Fruit fly (Drosophila melanogaster) whole organism, embryonic: ENCODE data around the gene CG7766.
A peak's percentile ranks its signal among the peaks of the same experiment; 100 is the strongest.

Experiments
- ATbp ChIP-seq: fragments of 200-800 bp; sonication (Bioruptor generic); optimal IDR thresholded peaks from 2 replicates; lab custom pipeline; 2017; ENCODE audit warnings: missing biosample characterization, mild to moderate bottlenecking, missing genetic modification characterization, missing genetic modification reagents
- CG1024 ChIP-seq: fragments of 200-800 bp; sonication (Bioruptor generic); IDR thresholded peaks from 2 replicates; pipeline ENCODE4 v1.3.6; 2022; ENCODE audit warnings: missing biosample characterization, missing genetic modification characterization
- CG11560 ChIP-seq: fragments of 200-800 bp; sonication (Bioruptor generic); IDR thresholded peaks from 3 replicates; pipeline ENCODE4 v1.3.6; 2022; ENCODE audit warnings: missing biosample characterization, missing genetic modification characterization
- CG13424 ChIP-seq: fragments of 200-800 bp; sonication (Bioruptor generic); optimal IDR thresholded peaks from 2 replicates; lab custom pipeline; 2019; ENCODE audit warnings: missing biosample characterization, mild to moderate bottlenecking, missing genetic modification characterization, moderate library complexity
- CG13775 ChIP-seq: fragments of 200-800 bp; sonication (Bioruptor generic); optimal IDR thresholded peaks from 3 replicates; lab custom pipeline; 2017; ENCODE audit warnings: missing biosample characterization, mild to moderate bottlenecking, missing genetic modification characterization
- CG15696 ChIP-seq: fragments of 200-800 bp; sonication (Bioruptor generic); optimal IDR thresholded peaks from 2 replicates; lab custom pipeline; 2019; ENCODE audit warnings: missing biosample characterization, mild to moderate bottlenecking, missing genetic modification characterization, moderate library complexity
- CG1603 ChIP-seq: fragments of 200-800 bp; sonication (Bioruptor generic); optimal IDR thresholded peaks from 2 replicates; lab custom pipeline; 2019; ENCODE audit warnings: missing biosample characterization, mild to moderate bottlenecking, missing genetic modification characterization, moderate library complexity
- CG16815 ChIP-seq: fragments of 200-800 bp; sonication (Bioruptor generic); optimal IDR thresholded peaks from 3 replicates; lab custom pipeline; 2017; ENCODE audit warnings: missing biosample characterization, mild to moderate bottlenecking, missing genetic modification characterization
- CG17385 ChIP-seq: fragments of 200-800 bp; sonication (Bioruptor generic); optimal IDR thresholded peaks from 3 replicates; lab custom pipeline; 2018; ENCODE audit warnings: missing biosample characterization, mild to moderate bottlenecking, missing genetic modification characterization
- CG17568 ChIP-seq: fragments of 200-800 bp; sonication (Bioruptor generic); optimal IDR thresholded peaks from 2 replicates; lab custom pipeline; 2018; ENCODE audit warnings: missing biosample characterization, mild to moderate bottlenecking, missing genetic modification characterization, moderate library complexity
- CG18262 ChIP-seq: fragments of 200-800 bp; optimal IDR thresholded peaks from 3 replicates; lab custom pipeline; 2019; ENCODE audit warnings: missing biosample characterization, mild to moderate bottlenecking, missing genetic modification characterization, moderate library complexity
- CG2116 ChIP-seq: fragments of 200-800 bp; sonication (Bioruptor generic); optimal IDR thresholded peaks from 3 replicates; lab custom pipeline; 2018; ENCODE audit warnings: missing biosample characterization, mild to moderate bottlenecking, missing genetic modification characterization
- CG2889 ChIP-seq: fragments of 200-800 bp; sonication (Bioruptor generic); IDR thresholded peaks from 3 replicates; pipeline ENCODE4 v1.3.6; 2022; ENCODE audit warnings: missing biosample characterization, missing genetic modification characterization
- CG32767 ChIP-seq: fragments of 200-800 bp; sonication (Bioruptor generic); IDR thresholded peaks from 2 replicates; pipeline ENCODE4 v1.3.6; 2022; ENCODE audit warnings: missing biosample characterization, missing genetic modification characterization
- CG3726 ChIP-seq: fragments of 200-800 bp; sonication (Bioruptor generic); IDR thresholded peaks from 3 replicates; pipeline ENCODE4, ENCODE4 v1.3.6; 2022; ENCODE audit warnings: missing biosample characterization, missing genetic modification characterization
- CG3995 ChIP-seq: fragments of 200-800 bp; sonication (Bioruptor generic); optimal IDR thresholded peaks from 3 replicates; lab custom pipeline; 2016; ENCODE audit warnings: missing biosample characterization, missing genetic modification characterization
- CG6765 ChIP-seq: fragments of 200-800 bp; sonication (Bioruptor generic); optimal IDR thresholded peaks from 3 replicates; lab custom pipeline; 2017; ENCODE audit warnings: missing biosample characterization, mild to moderate bottlenecking, missing genetic modification characterization
- CG7372 ChIP-seq: fragments of 200-800 bp; sonication (Bioruptor generic); IDR thresholded peaks from 2 replicates; pipeline ENCODE4 v1.3.6; 2022; ENCODE audit warnings: missing biosample characterization, missing genetic modification characterization
- CG7786 ChIP-seq: fragments of 200-800 bp; sonication (Bioruptor generic); optimal IDR thresholded peaks from 2 replicates; lab custom pipeline; 2016; ENCODE audit warnings: missing biosample characterization, missing genetic modification characterization
- CG7963 ChIP-seq: fragments of 200-800 bp; sonication (Bioruptor generic); IDR thresholded peaks from 3 replicates; pipeline ENCODE4 v1.3.6; 2022; ENCODE audit warnings: missing biosample characterization, missing genetic modification characterization; ENCODE audit not compliant: partially characterized antibody
- Chrac-16 ChIP-seq: fragments of 200-800 bp; sonication (Bioruptor generic); optimal IDR thresholded peaks from 3 replicates; lab custom pipeline; 2016; ENCODE audit warnings: missing biosample characterization, missing genetic modification characterization
- CrebB ChIP-seq: fragments of 200-800 bp; sonication (Bioruptor generic); optimal IDR thresholded peaks from 3 replicates; lab custom pipeline; 2018; ENCODE audit warnings: missing biosample characterization, mild to moderate bottlenecking, missing genetic modification characterization
- Ets97D ChIP-seq: fragments of 200-800 bp; sonication (Bioruptor generic); optimal IDR thresholded peaks from 3 replicates; lab custom pipeline; 2016; ENCODE audit warnings: missing biosample characterization, missing genetic modification characterization
- Gsc ChIP-seq: fragments of 200-800 bp; sonication (Bioruptor generic); IDR thresholded peaks from 2 replicates; pipeline ENCODE4 v1.3.6; 2022; ENCODE audit warnings: missing biosample characterization, missing genetic modification characterization
- Gug ChIP-seq: fragments of 200-800 bp; sonication (Bioruptor generic); IDR thresholded peaks from 4 replicates; pipeline ENCODE4 v1.3.6; 2022; ENCODE audit warnings: missing biosample characterization, missing genetic modification characterization
- HHEX ChIP-seq: fragments of 200-800 bp; sonication (Bioruptor generic); optimal IDR thresholded peaks from 3 replicates; lab custom pipeline; 2017; ENCODE audit warnings: missing biosample characterization, mild to moderate bottlenecking, missing genetic modification characterization, missing genetic modification reagents
- Hand ChIP-seq: fragments of 200-800 bp; sonication (Bioruptor generic); optimal IDR thresholded peaks from 2 replicates; lab custom pipeline; 2017; ENCODE audit warnings: mild to moderate bottlenecking, missing biosample characterization, missing genetic modification reagents, missing genetic modification characterization
- Lhr ChIP-seq: fragments of 200-800 bp; sonication (Bioruptor generic); optimal IDR thresholded peaks from 3 replicates; lab custom pipeline; 2017; ENCODE audit warnings: mild to moderate bottlenecking, missing biosample characterization, missing genetic modification reagents, missing genetic modification characterization
- Lpt ChIP-seq: fragments of >200 bp; optimal IDR thresholded peaks from 2 replicates; lab custom pipeline; 2018; ENCODE audit warnings: missing biosample characterization, missing genetic modification characterization
- Mad ChIP-seq: fragments of 200-800 bp; sonication (Bioruptor generic); optimal IDR thresholded peaks from 2 replicates; lab custom pipeline; 2016; ENCODE audit warnings: missing biosample characterization, missing genetic modification characterization
- Meics ChIP-seq: fragments of 200-800 bp; sonication (Bioruptor generic); optimal IDR thresholded peaks from 2 replicates; lab custom pipeline; 2017; ENCODE audit warnings: missing biosample characterization, mild to moderate bottlenecking, missing genetic modification characterization
- Mrtf ChIP-seq: fragments of 200-800 bp; sonication (Bioruptor generic); IDR thresholded peaks from 3 replicates; pipeline ENCODE4 v1.3.6; 2022; ENCODE audit warnings: missing biosample characterization, missing genetic modification characterization
- PHDP ChIP-seq: fragments of 200-800 bp; sonication (Bioruptor generic); optimal IDR thresholded peaks from 3 replicates; lab custom pipeline; 2018; ENCODE audit warnings: missing biosample characterization, mild to moderate bottlenecking, missing genetic modification characterization, moderate library complexity
- TFAM ChIP-seq: fragments of 200-800 bp; sonication (Bioruptor generic); optimal IDR thresholded peaks from 2 replicates; lab custom pipeline; 2017; ENCODE audit warnings: missing biosample characterization, missing genetic modification characterization, inconsistent platforms
- Xbp1 ChIP-seq: fragments of 200-800 bp; sonication (Bioruptor generic); optimal IDR thresholded peaks from 3 replicates; lab custom pipeline; 2016; ENCODE audit warnings: missing biosample characterization, mild to moderate bottlenecking, missing genetic modification characterization
- crc ChIP-seq: fragments of 200-800 bp; sonication (Bioruptor generic); optimal IDR thresholded peaks from 2 replicates; lab custom pipeline; 2016; ENCODE audit warnings: missing biosample characterization, missing genetic modification characterization
- esg ChIP-seq: fragments of 200-800 bp; sonication (Bioruptor generic); conservative IDR thresholded peaks from 2 replicates; pipeline ENCODE4 v1.3.6; 2022; ENCODE audit warnings: missing biosample characterization, missing genetic modification characterization
- fru ChIP-seq: fragments of >200 bp; optimal IDR thresholded peaks from 2 replicates; lab custom pipeline; 2017
- fu2 ChIP-seq: fragments of 200-800 bp; sonication (Bioruptor generic); optimal IDR thresholded peaks from 2 replicates; lab custom pipeline; 2016; ENCODE audit warnings: missing biosample characterization, missing genetic modification characterization
- kay ChIP-seq: fragments of 200-800 bp; sonication (Bioruptor generic); optimal IDR thresholded peaks from 2 replicates; lab custom pipeline; 2016; ENCODE audit warnings: missing biosample characterization, missing genetic modification characterization
- knrl ChIP-seq: fragments of 200-800 bp; sonication (Bioruptor generic); IDR thresholded peaks from 3 replicates; pipeline ENCODE4 v1.3.6; 2022; ENCODE audit warnings: missing biosample characterization, missing genetic modification characterization; ENCODE audit not compliant: partially characterized antibody
- mirr ChIP-seq: fragments of 200-800 bp; sonication (Bioruptor generic); optimal IDR thresholded peaks from 3 replicates; lab custom pipeline; 2018; ENCODE audit warnings: missing biosample characterization, mild to moderate bottlenecking, missing genetic modification characterization
- onecut ChIP-seq: fragments of 200-800 bp; sonication (Bioruptor generic); IDR thresholded peaks from 2 replicates; pipeline ENCODE4 v1.3.6; 2022; ENCODE audit warnings: missing biosample characterization, missing genetic modification characterization
- pb ChIP-seq: fragments of 200-800 bp; sonication (Bioruptor generic); optimal IDR thresholded peaks from 3 replicates; lab custom pipeline; 2016; ENCODE audit warnings: missing biosample characterization, missing genetic modification characterization
- pnt ChIP-seq: fragments of 200-800 bp; sonication (Bioruptor generic); optimal IDR thresholded peaks from 3 replicates; lab custom pipeline; 2016; ENCODE audit warnings: missing biosample characterization, missing genetic modification characterization
- rib ChIP-seq: fragments of 200-800 bp; sonication (Bioruptor generic); IDR thresholded peaks from 2 replicates; pipeline ENCODE4 v1.3.6; 2022; ENCODE audit warnings: missing biosample characterization, missing genetic modification characterization
- schlank ChIP-seq: fragments of 200-800 bp; sonication (Bioruptor generic); optimal IDR thresholded peaks from 2 replicates; lab custom pipeline; 2018; ENCODE audit warnings: missing biosample characterization, mild to moderate bottlenecking, missing genetic modification characterization
- shn ChIP-seq: fragments of 200-800 bp; sonication (Bioruptor generic); optimal IDR thresholded peaks from 3 replicates; lab custom pipeline; 2016; ENCODE audit warnings: missing biosample characterization, missing genetic modification characterization
- slp2 ChIP-seq: fragments of 200-800 bp; sonication (Bioruptor generic); optimal IDR thresholded peaks from 2 replicates; lab custom pipeline; 2016; ENCODE audit warnings: missing biosample characterization, missing genetic modification characterization
- sna ChIP-seq: fragments of 200-800 bp; sonication (Bioruptor generic); IDR thresholded peaks from 2 replicates; pipeline ENCODE4 v1.3.6; 2022; ENCODE audit warnings: missing biosample characterization, missing genetic modification characterization; ENCODE audit not compliant: partially characterized antibody
- vfl ChIP-seq: fragments of 200-800 bp; sonication (Bioruptor generic); optimal IDR thresholded peaks from 2 replicates; lab custom pipeline; 2016; ENCODE audit warnings: missing biosample characterization, missing genetic modification characterization

Gene CG7766

DNA sequence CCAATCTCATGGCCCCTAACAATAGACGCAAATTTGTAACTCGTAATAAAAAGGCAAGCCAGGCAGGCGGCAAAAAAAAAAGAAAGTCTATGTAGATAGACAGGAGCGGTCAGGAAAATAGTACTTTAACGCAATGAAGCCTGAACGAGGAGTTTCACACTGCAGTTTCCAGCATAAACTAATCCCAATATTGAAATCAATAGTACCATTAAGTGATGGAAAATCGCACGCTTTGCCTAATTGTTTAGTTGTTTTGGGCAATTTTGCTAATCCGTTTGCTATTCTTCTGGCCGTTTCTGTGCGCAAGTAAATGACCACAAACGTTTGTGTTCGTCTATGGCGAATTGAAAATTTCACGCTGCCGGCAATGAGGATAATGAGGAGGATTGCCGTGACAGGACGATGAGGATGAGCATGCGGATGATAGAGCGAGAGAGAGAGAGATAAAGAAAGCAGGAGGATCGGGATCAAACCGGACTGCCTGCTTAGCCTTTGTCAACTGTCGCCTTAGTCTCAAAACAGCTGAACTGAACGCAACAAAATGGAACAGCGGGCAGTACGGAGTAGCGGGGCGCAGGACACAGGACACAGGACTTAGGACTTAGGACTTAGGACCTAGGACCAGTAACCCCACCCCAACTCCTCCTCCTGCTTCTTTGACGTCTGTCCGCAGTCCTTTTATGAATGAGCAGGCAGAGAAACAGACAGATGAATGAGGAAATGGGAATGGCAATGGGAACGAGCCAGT, 23.9 kb upstream of the CG7766 start (continued):
- peak; percentile 6 for TF ChIP-seq PHDP (tag; lab: Kevin White, UChicago)
- TF ChIP-seq CG15696 (tag; lab: Kevin White, UChicago): no peak
- TF ChIP-seq HHEX (GFP tag; lab: Kevin White, UChicago): no peak
- no peak for TF ChIP-seq CG1024 (GFP tag; lab: Robert Waterston, UW)
- TF ChIP-seq shn: no peak
- no peak for TF ChIP-seq CG13775
- TF ChIP-seq CG7963 (GFP tag; lab: Robert Waterston, UW): no peak
- TF ChIP-seq fu2: no peak
- no peak for TF ChIP-seq CG6765 (GFP tag; lab: Kevin White, UChicago)
- no peak for TF ChIP-seq CG2116
- no peak for TF ChIP-seq CG16815 (GFP tag; lab: Kevin White, UChicago)
- TF ChIP-seq rib (GFP tag; lab: Robert Waterston, UW): no peak
- TF ChIP-seq TFAM (GFP tag; lab: Kevin White, UChicago): no peak
- peak; percentile 1 for TF ChIP-seq CG7786 (GFP tag; lab: Kevin White, UChicago)
- peak; percentile 2 for TF ChIP-seq Xbp1 (GFP tag; lab: Kevin White, UChicago)
- no peak for TF ChIP-seq Gug (GFP tag; lab: Robert Waterston, UW)
- no peak for TF ChIP-seq Lpt (GFP tag; lab: Kevin White, UChicago)
- TF ChIP-seq CG11560 (tag; lab: Robert Waterston, UW): no peak
- no peak for TF ChIP-seq sna
- no peak for TF ChIP-seq CG3726 (GFP tag; lab: Robert Waterston, UW)
- TF ChIP-seq esg (GFP tag; lab: Robert Waterston, UW): 0 out of 2 replicates have a peak, but pooled peaks have one; percentile 12
- TF ChIP-seq Ets97D (GFP tag; lab: Kevin White, UChicago): no peak
- no peak for TF ChIP-seq vfl (GFP tag; lab: Kevin White, UChicago)
- TF ChIP-seq schlank (tag; lab: Kevin White, UChicago): no peak
- TF ChIP-seq Mad (GFP tag; lab: Kevin White, UChicago): no peak
- TF ChIP-seq Meics (GFP tag; lab: Kevin White, UChicago): peak; percentile 12
- TF ChIP-seq CG32767: no peak
- no peak for TF ChIP-seq kay
- TF ChIP-seq Lhr (GFP tag; lab: Kevin White, UChicago): no peak
- no peak for TF ChIP-seq Chrac-16 (GFP tag; lab: Kevin White, UChicago)
- no peak for TF ChIP-seq CG17568 (GFP tag; lab: Kevin White, UChicago)
- no peak for TF ChIP-seq slp2 (GFP tag; lab: Kevin White, UChicago)
- TF ChIP-seq Hand (GFP tag; lab: Kevin White, UChicago): no peak
- TF ChIP-seq CG13424: no peak
- no peak for TF ChIP-seq pnt (GFP tag; lab: Kevin White, UChicago)
- TF ChIP-seq onecut: no peak
- TF ChIP-seq mirr: no peak
- TF ChIP-seq crc (GFP tag; lab: Kevin White, UChicago): no peak
- TF ChIP-seq pb: no peak
- TF ChIP-seq CG1603 (tag; lab: Kevin White, UChicago): peak; percentile 45
- TF ChIP-seq CG3995 (GFP tag; lab: Kevin White, UChicago): no peak
- no peak for TF ChIP-seq ATbp (GFP tag; lab: Kevin White, UChicago)
- peak; percentile 13 for TF ChIP-seq CG18262 (tag; lab: Kevin White, UChicago)
- TF ChIP-seq CG7372 (GFP tag; lab: Robert Waterston, UW): no peak
- TF ChIP-seq knrl (GFP tag; lab: Robert Waterston, UW): no peak
- TF ChIP-seq Mrtf (GFP tag; lab: Robert Waterston, UW): no peak
- TF ChIP-seq CG17385 (GFP tag; lab: Kevin White, UChicago): no peak
- TF ChIP-seq fru (lab: Kevin White, UChicago): no peak
- TF ChIP-seq Gsc (GFP tag; lab: Robert Waterston, UW): no peak
- TF ChIP-seq CG2889 (GFP tag; lab: Robert Waterston, UW): no peak
- no peak for TF ChIP-seq CrebB (tag; lab: Kevin White, UChicago)
